In genomic region chr3R:21246492-21247061, dm6 we compare ENCODE assay signal across 1 fruit fly cellular context.
TF ChIP-seq lines count a peak whose summit lies in the region.

ETHR (plus strand) TSS chr3R:21247011.

TF ChIP-seq in whole organism, embryonic, 481 proteins besides CTCF, POLR2A, EP300 and RAD21 (continued from another document):
- peak; percentile 34; the same call in 1 of the 2 replicates for TF ChIP-seq sens-2 (GFP tag; IDR thresholded peaks at IDR 0.05; lab: Robert Waterston, UW)
- TF ChIP-seq CG14014 (GFP tag; IDR thresholded peaks at IDR 0.05; lab: Robert Waterston, UW), result peak; percentile 58; the same call in 1 of the 2 replicates
- no peak for TF ChIP-seq Stat92E (GFP tag; optimal IDR thresholded peaks at IDR 0.05; lab: Kevin White, UChicago)
- peak; percentile 1 for TF ChIP-seq pho (GFP tag; optimal IDR thresholded peaks at IDR 0.05; lab: Kevin White, UChicago)
- peak; percentile 45 for TF ChIP-seq CG15514 (GFP tag; optimal IDR thresholded peaks at IDR 0.05; lab: Kevin White, UChicago)
- no peak for TF ChIP-seq pum (GFP tag; optimal IDR thresholded peaks at IDR 0.05; lab: Kevin White, UChicago)
- TF ChIP-seq Eip74EF (GFP tag; optimal IDR thresholded peaks at IDR 0.05; lab: Kevin White, UChicago), result peak in 1 of 2 experiments; percentile 15
- peak; percentile 46 for TF ChIP-seq CG15011 (GFP tag; optimal IDR thresholded peaks at IDR 0.05; lab: Kevin White, UChicago)
- TF ChIP-seq CG3726 (GFP tag; IDR thresholded peaks at IDR 0.05; lab: Robert Waterston, UW), result no peak
- no peak for TF ChIP-seq ro (GFP tag; IDR thresholded peaks at IDR 0.05; lab: Robert Waterston, UW)
- no peak for TF ChIP-seq CG4730 (GFP tag; IDR thresholded peaks at IDR 0.05; lab: Robert Waterston, UW)
- TF ChIP-seq ap (GFP tag; IDR thresholded peaks at IDR 0.05; lab: Robert Waterston, UW), result no peak
- no peak for TF ChIP-seq CG13624 (GFP tag; optimal IDR thresholded peaks at IDR 0.05; lab: Kevin White, UChicago)
- TF ChIP-seq CG4820 (GFP tag; optimal IDR thresholded peaks at IDR 0.05; lab: Kevin White, UChicago), result no peak
- TF ChIP-seq pita (GFP tag; optimal IDR thresholded peaks at IDR 0.05; lab: Kevin White, UChicago), result no peak
- TF ChIP-seq CG2875 (GFP tag; optimal IDR thresholded peaks at IDR 0.05; lab: Kevin White, UChicago), result no peak
- peak; percentile 41 for TF ChIP-seq CG7839 (tag; optimal IDR thresholded peaks at IDR 0.05; lab: Kevin White, UChicago)
- no peak for TF ChIP-seq esg (GFP tag; conservative IDR thresholded peaks at IDR 0.05; lab: Robert Waterston, UW)
- no peak for TF ChIP-seq Dad (GFP tag; optimal IDR thresholded peaks at IDR 0.05; lab: Kevin White, UChicago)
- no peak for TF ChIP-seq CG1832 (GFP tag; optimal IDR thresholded peaks at IDR 0.05; lab: Kevin White, UChicago)
- TF ChIP-seq NC2α (GFP tag; optimal IDR thresholded peaks at IDR 0.05; lab: Kevin White, UChicago), result no peak
- no peak for TF ChIP-seq tll (GFP tag; optimal IDR thresholded peaks at IDR 0.05; lab: Kevin White, UChicago)
- no peak for TF ChIP-seq wek (GFP tag; optimal IDR thresholded peaks at IDR 0.05; lab: Kevin White, UChicago)
- TF ChIP-seq Kr (GFP tag; optimal IDR thresholded peaks at IDR 0.05; lab: Kevin White, UChicago), result no peak
- TF ChIP-seq CG6791 (GFP tag; IDR thresholded peaks at IDR 0.05; lab: Robert Waterston, UW; ENCODE audit: partially characterized antibody), result no peak
- TF ChIP-seq CG9609 (GFP tag; optimal IDR thresholded peaks at IDR 0.05; lab: Kevin White, UChicago), result no peak
- no peak for TF ChIP-seq fd102C (GFP tag; optimal IDR thresholded peaks at IDR 0.05; lab: Kevin White, UChicago)
- TF ChIP-seq PHDP (tag; optimal IDR thresholded peaks at IDR 0.05; lab: Kevin White, UChicago), result peak; percentile 72
- TF ChIP-seq ato (GFP tag; IDR thresholded peaks at IDR 0.05; lab: Robert Waterston, UW; ENCODE audit: partially characterized antibody), result no peak
- peak; percentile 26 for TF ChIP-seq CG30403 (GFP tag; optimal IDR thresholded peaks at IDR 0.05; lab: Kevin White, UChicago)
- TF ChIP-seq caup (GFP tag; optimal IDR thresholded peaks at IDR 0.05; lab: Kevin White, UChicago; ENCODE audit: severe bottlenecking), result peak; percentile 22
- TF ChIP-seq pros (GFP tag; optimal IDR thresholded peaks at IDR 0.05; lab: Kevin White, UChicago), result no peak
- no peak for TF ChIP-seq Ssrp (tag; optimal IDR thresholded peaks at IDR 0.05; lab: Kevin White, UChicago)
- no peak for TF ChIP-seq trem (tag; optimal IDR thresholded peaks at IDR 0.05; lab: Kevin White, UChicago)
- peak; percentile 80 for TF ChIP-seq ftz-f1 (GFP tag; optimal IDR thresholded peaks at IDR 0.05; lab: Kevin White, UChicago)
- peak; percentile 56 for TF ChIP-seq Fer1 (GFP tag; optimal IDR thresholded peaks at IDR 0.05; lab: Kevin White, UChicago)
- no peak for TF ChIP-seq CG34224 (GFP tag; IDR thresholded peaks at IDR 0.05; lab: Robert Waterston, UW; ENCODE audit: partially characterized antibody)
- TF ChIP-seq CG8359 (GFP tag; optimal IDR thresholded peaks at IDR 0.05; lab: Kevin White, UChicago; ENCODE audit: borderline replicate concordance), result no peak
- TF ChIP-seq Lhr (GFP tag; optimal IDR thresholded peaks at IDR 0.05; lab: Kevin White, UChicago), result no peak
- no peak for TF ChIP-seq Chrac-16 (GFP tag; optimal IDR thresholded peaks at IDR 0.05; lab: Kevin White, UChicago)
- TF ChIP-seq Gsc (GFP tag; IDR thresholded peaks at IDR 0.05; lab: Robert Waterston, UW), result no peak
- peak; percentile 75 for TF ChIP-seq Atf6 (GFP tag; IDR thresholded peaks at IDR 0.05; lab: Robert Waterston, UW)
- no peak for TF ChIP-seq CG14667 (GFP tag; IDR thresholded peaks at IDR 0.05; lab: Robert Waterston, UW)
- TF ChIP-seq bigmax (GFP tag; optimal IDR thresholded peaks at IDR 0.05; lab: Kevin White, UChicago), result no peak
- TF ChIP-seq CG5953 (GFP tag; IDR thresholded peaks at IDR 0.05; lab: Robert Waterston, UW), result no peak
- no peak for TF ChIP-seq CG16813 (GFP tag; IDR thresholded peaks at IDR 0.05; lab: Robert Waterston, UW; ENCODE audit: partially characterized antibody)
- no peak for TF ChIP-seq crc (GFP tag; optimal IDR thresholded peaks at IDR 0.05; lab: Kevin White, UChicago)
- TF ChIP-seq nom (GFP tag; optimal IDR thresholded peaks at IDR 0.05; lab: Kevin White, UChicago), result no peak
- TF ChIP-seq dimm (GFP tag; IDR thresholded peaks at IDR 0.05; lab: Robert Waterston, UW), result no peak
- TF ChIP-seq D19B (GFP tag; optimal IDR thresholded peaks at IDR 0.05; lab: Kevin White, UChicago), result peak; percentile 14
- TF ChIP-seq CG10654 (GFP tag; optimal IDR thresholded peaks at IDR 0.05; lab: Kevin White, UChicago), result no peak
- no peak for TF ChIP-seq Usf (GFP tag; optimal IDR thresholded peaks at IDR 0.05; lab: Kevin White, UChicago)
- TF ChIP-seq CG32772 (GFP tag; IDR thresholded peaks at IDR 0.05; lab: Robert Waterston, UW), result no peak
- peak; percentile 4 for TF ChIP-seq odd (GFP tag; optimal IDR thresholded peaks at IDR 0.05; lab: Kevin White, UChicago)
- TF ChIP-seq kay (GFP tag; optimal IDR thresholded peaks at IDR 0.05; lab: Kevin White, UChicago), result peak; percentile 48
- no peak for TF ChIP-seq CG6654 (GFP tag; optimal IDR thresholded peaks at IDR 0.05; lab: Kevin White, UChicago)
- peak; percentile 6 for TF ChIP-seq bab2 (GFP tag; optimal IDR thresholded peaks at IDR 0.05; lab: Kevin White, UChicago)
- no peak for TF ChIP-seq Nf-YA (GFP tag; IDR thresholded peaks at IDR 0.05; lab: Robert Waterston, UW)
- TF ChIP-seq H2.0 (GFP tag; IDR thresholded peaks at IDR 0.05; lab: Robert Waterston, UW), result 0 out of 2 replicates have a peak, but pooled peaks have one; percentile 16
- no peak for TF ChIP-seq hb (GFP tag; IDR thresholded peaks at IDR 0.05; lab: Robert Waterston, UW; ENCODE audit: partially characterized antibody)
- peak; percentile 51 for TF ChIP-seq CG4424 (GFP tag; optimal IDR thresholded peaks at IDR 0.05; lab: Kevin White, UChicago)
- no peak for TF ChIP-seq Atf-2 (GFP tag; optimal IDR thresholded peaks at IDR 0.05; lab: Kevin White, UChicago)
- TF ChIP-seq sd (tag; optimal IDR thresholded peaks at IDR 0.05; lab: Kevin White, UChicago), result peak; percentile 61
- no peak for TF ChIP-seq CG1603 (tag; optimal IDR thresholded peaks at IDR 0.05; lab: Kevin White, UChicago)
- TF ChIP-seq slou (GFP tag; optimal IDR thresholded peaks at IDR 0.05; lab: Kevin White, UChicago), result no peak
- no peak for TF ChIP-seq CG2712 (tag; optimal IDR thresholded peaks at IDR 0.05; lab: Kevin White, UChicago)
- no peak for TF ChIP-seq ewg (GFP tag; optimal IDR thresholded peaks at IDR 0.05; lab: Kevin White, UChicago)
- no peak for TF ChIP-seq C15 (GFP tag; IDR thresholded peaks at IDR 0.05; lab: Robert Waterston, UW)
- TF ChIP-seq hth (optimal IDR thresholded peaks at IDR 0.05; lab: Kevin White, UChicago), result no peak
- TF ChIP-seq CG13123 (GFP tag; optimal IDR thresholded peaks at IDR 0.05; lab: Kevin White, UChicago), result no peak
- peak; percentile 84; the same call in 2 of the 4 replicates for TF ChIP-seq chinmo (GFP tag; IDR thresholded peaks at IDR 0.05; lab: Robert Waterston, UW; ENCODE audit: partially characterized antibody)
- no peak for TF ChIP-seq gt (GFP tag; IDR thresholded peaks at IDR 0.05; lab: Robert Waterston, UW)
- no peak for TF ChIP-seq mam (GFP tag; optimal IDR thresholded peaks at IDR 0.05; lab: Kevin White, UChicago)
- TF ChIP-seq CG18619 (GFP tag; optimal IDR thresholded peaks at IDR 0.05; lab: Kevin White, UChicago), result peak; percentile 39
- TF ChIP-seq cato (GFP tag; optimal IDR thresholded peaks at IDR 0.05; lab: Kevin White, UChicago; ENCODE audit: borderline replicate concordance), result no peak
- no peak for TF ChIP-seq cad (GFP tag; optimal IDR thresholded peaks at IDR 0.05; lab: Kevin White, UChicago)
- no peak for TF ChIP-seq trh (GFP tag; optimal IDR thresholded peaks at IDR 0.05; lab: Kevin White, UChicago)
- TF ChIP-seq Sox102F (GFP tag; optimal IDR thresholded peaks at IDR 0.05; lab: Kevin White, UChicago), result peak; percentile 25
- no peak for TF ChIP-seq CG14050 (GFP tag; IDR thresholded peaks at IDR 0.05; lab: Robert Waterston, UW)
- TF ChIP-seq CG1602 (GFP tag; optimal IDR thresholded peaks at IDR 0.05; lab: Kevin White, UChicago), result no peak
- TF ChIP-seq CG8944 (GFP tag; optimal IDR thresholded peaks at IDR 0.05; lab: Kevin White, UChicago), result no peak
- TF ChIP-seq Optix (GFP tag; IDR thresholded peaks at IDR 0.05; lab: Robert Waterston, UW), result no peak
- 0 out of 2 replicates have a peak, but pooled peaks have one; percentile 38 for TF ChIP-seq NFAT (GFP tag; IDR thresholded peaks at IDR 0.05; lab: Robert Waterston, UW)
- peak; percentile 9 for TF ChIP-seq CG10209 (GFP tag; optimal IDR thresholded peaks at IDR 0.05; lab: Kevin White, UChicago)
- TF ChIP-seq CG10431 (GFP tag; optimal IDR thresholded peaks at IDR 0.05; lab: Kevin White, UChicago), result no peak
- peak; percentile 25 for TF ChIP-seq CrebB (tag; optimal IDR thresholded peaks at IDR 0.05; lab: Kevin White, UChicago)
- TF ChIP-seq CG7745 (tag; optimal IDR thresholded peaks at IDR 0.05; lab: Kevin White, UChicago), result no peak
- TF ChIP-seq HLHmδ (GFP tag; optimal IDR thresholded peaks at IDR 0.05; lab: Kevin White, UChicago), result no peak
- TF ChIP-seq CG12769 (tag; optimal IDR thresholded peaks at IDR 0.05; lab: Kevin White, UChicago), result peak; percentile 91
- no peak for TF ChIP-seq ssp (GFP tag; IDR thresholded peaks at IDR 0.05; lab: Robert Waterston, UW)
- no peak for TF ChIP-seq NK7.1 (GFP tag; optimal IDR thresholded peaks at IDR 0.05; lab: Kevin White, UChicago)
- TF ChIP-seq slp2 (GFP tag; optimal IDR thresholded peaks at IDR 0.05; lab: Kevin White, UChicago), result no peak
- TF ChIP-seq zen2 (GFP tag; IDR thresholded peaks at IDR 0.05; lab: Robert Waterston, UW; ENCODE audit: partially characterized antibody), result no peak
- TF ChIP-seq B-H1 (GFP tag; IDR thresholded peaks at IDR 0.05; lab: Robert Waterston, UW), result peak; percentile 43; the same call in 2 of the 3 replicates
- no peak for TF ChIP-seq twi (tag; optimal IDR thresholded peaks at IDR 0.05; lab: Kevin White, UChicago)
- TF ChIP-seq CG17328 (GFP tag; IDR thresholded peaks at IDR 0.05; lab: Robert Waterston, UW), result no peak
- TF ChIP-seq Hmr (GFP tag; optimal IDR thresholded peaks at IDR 0.05; lab: Kevin White, UChicago), result peak; percentile 83
- TF ChIP-seq peb (GFP tag; IDR thresholded peaks at IDR 0.05; lab: Robert Waterston, UW), result no peak
- TF ChIP-seq ara (GFP tag; IDR thresholded peaks at IDR 0.05; lab: Robert Waterston, UW), result no peak
- TF ChIP-seq CG2889 (GFP tag; IDR thresholded peaks at IDR 0.05; lab: Robert Waterston, UW), result no peak
- peak; percentile 60 for TF ChIP-seq CG3281 (GFP tag; optimal IDR thresholded peaks at IDR 0.05; lab: Kevin White, UChicago)
- peak; percentile 68 for TF ChIP-seq HHEX (GFP tag; optimal IDR thresholded peaks at IDR 0.05; lab: Kevin White, UChicago)
- peak; percentile 39 for TF ChIP-seq CG13775 (GFP tag; optimal IDR thresholded peaks at IDR 0.05; lab: Kevin White, UChicago)
- TF ChIP-seq CG13287 (GFP tag; IDR thresholded peaks at IDR 0.05; lab: Robert Waterston, UW; ENCODE audit: partially characterized antibody), result peak; percentile 45; the same call in 1 of the 2 replicates
TF ChIP-seq in whole organism, embryonic: peak in this region for 151.
